Fruit fly (Drosophila melanogaster): Measurements from ENCODE around the gene Argk1.

Argk1 gene

DNA sequence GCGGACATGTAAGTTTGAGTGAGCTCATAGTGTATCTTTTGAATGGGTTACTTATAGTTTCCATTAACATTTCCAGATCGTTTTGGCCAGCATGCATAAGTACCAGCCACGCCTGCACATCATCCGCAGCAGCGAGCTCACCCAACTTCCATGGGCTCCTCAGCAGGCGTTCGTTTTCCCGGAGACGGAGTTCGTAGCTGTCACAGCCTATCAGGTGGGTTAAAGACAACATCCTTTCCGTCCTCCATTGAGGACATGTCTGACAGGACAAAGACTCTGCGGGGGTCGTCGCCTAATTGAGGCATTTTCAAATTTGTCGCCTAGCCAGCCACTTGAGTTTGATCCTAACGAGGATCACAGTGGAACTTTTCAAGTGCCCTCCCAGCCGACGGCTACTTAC is 22.2 kb downstream of the Argk1 start:
- TF ChIP-seq noc (tag; optimal IDR thresholded peaks at IDR 0.05): no peak

DNA sequence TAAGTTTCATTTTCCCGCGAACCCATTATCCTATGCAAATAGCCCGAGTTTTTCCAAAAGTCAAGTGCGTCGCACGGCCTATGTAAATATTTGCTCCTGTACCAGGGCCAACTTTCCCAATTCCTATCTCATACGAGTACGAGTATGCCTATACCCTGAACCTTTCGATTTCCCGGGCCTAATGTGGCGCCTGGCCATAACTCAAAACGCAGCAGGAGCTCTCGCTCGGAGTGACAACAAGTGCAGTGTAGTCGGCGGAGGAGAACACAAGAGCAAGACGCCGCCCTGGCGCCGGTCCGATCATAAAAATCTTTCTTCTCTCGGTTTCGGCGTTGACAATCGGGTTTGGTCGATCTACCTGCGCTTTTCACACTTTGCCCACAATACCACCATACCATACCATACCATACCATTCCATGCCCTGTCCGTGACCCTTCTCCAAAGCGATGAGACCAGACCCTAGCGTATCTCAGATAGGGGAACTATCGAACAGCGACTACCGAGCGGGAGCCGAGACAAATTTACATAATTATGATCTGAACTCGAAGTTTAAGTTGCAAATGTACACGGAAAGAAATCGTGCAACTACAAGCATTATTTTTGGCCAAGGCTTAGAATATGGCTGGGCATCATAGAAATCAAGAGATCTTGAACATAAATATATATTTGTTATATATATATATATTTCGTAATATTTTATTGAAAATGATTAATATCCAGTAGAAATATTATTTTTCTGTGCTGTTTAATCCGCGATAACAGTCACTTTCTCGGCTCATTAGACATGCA is 23.4 kb downstream of the Argk1 start:
- TF ChIP-seq noc (tag; optimal IDR thresholded peaks at IDR 0.05): no peak

DNA sequence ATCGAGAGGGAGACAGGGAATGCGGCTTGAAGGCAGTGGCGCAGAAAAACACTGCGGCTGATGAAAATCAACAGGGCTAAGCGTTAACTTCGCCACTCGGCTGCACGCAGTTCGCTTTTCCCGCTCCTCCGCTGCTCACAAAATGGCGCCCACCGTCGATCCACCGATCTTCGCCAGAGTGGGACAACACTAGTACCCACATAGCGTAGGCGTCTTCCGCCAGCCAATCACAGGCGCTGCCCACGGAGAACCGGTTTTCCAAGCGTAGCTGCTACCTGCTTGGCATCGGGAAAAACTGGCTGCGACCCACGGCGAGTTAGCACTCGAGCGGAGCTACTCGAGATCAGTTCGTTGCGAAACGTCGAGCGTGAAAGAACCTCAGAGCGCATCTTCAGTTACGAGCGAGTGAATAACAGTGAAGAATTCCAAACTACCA is 24.8 kb downstream of the Argk1 start, which contains the start of gene Doc1:
TSS of gene Doc1 (plus strand) at position 334 of the 436 bp plus-strand sequence.
- TF ChIP-seq noc (tag; optimal IDR thresholded peaks at IDR 0.05): no peak

DNA sequence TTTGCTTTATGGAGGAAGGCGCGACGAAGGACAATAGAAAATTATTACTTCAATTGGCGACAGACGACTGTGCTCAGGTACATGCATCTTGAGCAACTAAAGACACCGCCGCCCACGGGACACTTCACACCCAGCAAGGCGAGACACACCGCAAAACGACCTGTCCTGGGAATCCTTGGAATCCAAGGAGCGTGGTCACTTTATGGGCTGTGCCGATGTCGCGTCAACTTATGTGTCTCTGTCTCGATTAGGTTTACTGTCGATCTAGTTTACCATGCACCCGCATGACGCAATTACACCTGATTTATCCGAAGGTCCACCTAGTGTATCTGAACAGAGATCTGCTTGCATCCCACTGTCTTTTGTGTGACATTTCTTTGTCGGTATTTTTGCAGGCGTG is 26.6 kb downstream of the Argk1 start:
- no peak for TF ChIP-seq noc (tag; optimal IDR thresholded peaks at IDR 0.05)

DNA sequence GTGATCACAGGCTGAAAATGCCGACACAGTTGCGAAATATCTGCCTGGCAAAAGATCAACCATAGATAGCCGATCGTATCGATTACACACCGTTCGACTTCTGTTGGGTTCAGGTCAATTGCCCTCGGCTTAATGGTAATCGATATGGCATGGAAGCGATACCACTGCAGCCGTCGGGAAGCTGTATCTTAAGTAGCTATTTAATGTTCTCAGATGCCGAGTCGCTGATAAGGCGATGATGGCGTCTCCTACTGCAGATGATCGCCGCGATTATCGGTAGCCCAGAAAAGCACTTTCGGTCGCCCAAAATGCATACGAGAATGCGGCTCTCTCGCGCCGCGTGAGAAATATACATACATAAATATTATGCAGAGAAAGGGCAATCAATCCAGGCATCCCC is 28.2 kb downstream of the Argk1 start:
- TF ChIP-seq noc (tag; optimal IDR thresholded peaks at IDR 0.05): no peak

DNA sequence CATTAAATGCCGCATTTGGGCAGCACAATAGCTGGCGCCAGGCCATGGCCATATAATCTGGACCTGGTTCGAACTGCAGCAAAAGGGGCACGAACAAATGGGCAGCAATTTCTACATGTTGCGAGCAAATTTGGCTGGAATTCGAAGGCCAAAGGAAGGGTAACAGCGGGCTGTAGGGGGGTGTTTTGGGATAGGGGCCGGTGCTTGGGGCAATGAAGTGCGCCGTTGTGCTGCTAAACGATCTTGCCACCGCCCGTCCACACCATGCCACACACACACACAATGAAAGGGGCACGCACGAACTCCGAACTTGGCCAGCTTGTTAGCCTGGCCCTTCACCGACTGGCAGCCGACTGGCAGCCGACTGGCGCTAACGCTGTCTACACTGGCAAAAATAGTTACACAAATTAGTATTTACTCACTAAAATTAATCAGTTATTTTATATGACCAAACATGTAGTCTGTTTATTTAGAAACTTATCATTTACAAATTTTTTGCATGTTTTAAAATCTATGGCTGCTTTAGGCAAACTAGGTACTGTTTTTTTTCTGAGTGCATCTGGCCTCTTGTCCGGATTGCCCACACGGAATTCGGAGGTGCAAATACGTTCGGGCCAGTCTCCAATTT is 31.7 kb downstream of the Argk1 start:
- no peak for TF ChIP-seq noc (tag; optimal IDR thresholded peaks at IDR 0.05)

DNA sequence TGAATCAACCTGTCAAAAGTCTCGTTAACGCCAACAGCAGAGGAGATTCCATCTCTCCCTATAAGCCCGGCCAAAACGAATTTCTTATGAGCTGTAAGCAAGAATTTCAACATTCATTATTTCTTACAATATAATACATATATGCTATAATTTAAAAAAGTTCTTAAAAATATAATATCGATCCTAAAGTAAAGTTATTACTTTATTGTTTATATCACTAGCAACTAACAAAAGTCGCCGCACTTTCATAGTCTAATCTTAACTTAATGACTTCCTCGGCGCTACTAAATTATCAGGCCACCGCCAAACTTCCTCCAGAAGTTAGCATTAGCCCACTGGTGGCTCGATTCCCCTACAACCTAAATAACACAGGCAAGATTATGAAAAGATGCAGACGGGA is 32.3 kb downstream of the Argk1 start:
- TF ChIP-seq noc (tag; optimal IDR thresholded peaks at IDR 0.05): no peak

DNA sequence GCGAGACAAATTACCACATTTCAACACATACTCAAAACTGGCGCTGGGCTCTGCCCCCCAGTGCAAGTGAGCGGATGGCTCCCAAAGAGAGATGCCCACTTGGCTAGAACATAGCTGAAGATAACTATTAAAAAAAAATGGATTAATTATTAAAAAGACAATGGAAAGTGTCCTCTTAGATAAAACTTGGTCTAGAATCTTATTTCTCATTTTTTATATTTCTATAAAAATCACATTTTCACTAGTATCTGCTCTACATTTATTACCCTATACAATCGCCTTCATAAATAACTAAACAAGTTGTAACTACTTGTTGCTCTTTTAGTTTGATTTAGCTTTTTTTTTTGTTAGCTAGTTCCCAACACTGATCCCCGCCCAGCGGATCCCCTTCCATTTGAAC is 33.0 kb downstream of the Argk1 start:
- TF ChIP-seq noc (tag; optimal IDR thresholded peaks at IDR 0.05): no peak

DNA sequence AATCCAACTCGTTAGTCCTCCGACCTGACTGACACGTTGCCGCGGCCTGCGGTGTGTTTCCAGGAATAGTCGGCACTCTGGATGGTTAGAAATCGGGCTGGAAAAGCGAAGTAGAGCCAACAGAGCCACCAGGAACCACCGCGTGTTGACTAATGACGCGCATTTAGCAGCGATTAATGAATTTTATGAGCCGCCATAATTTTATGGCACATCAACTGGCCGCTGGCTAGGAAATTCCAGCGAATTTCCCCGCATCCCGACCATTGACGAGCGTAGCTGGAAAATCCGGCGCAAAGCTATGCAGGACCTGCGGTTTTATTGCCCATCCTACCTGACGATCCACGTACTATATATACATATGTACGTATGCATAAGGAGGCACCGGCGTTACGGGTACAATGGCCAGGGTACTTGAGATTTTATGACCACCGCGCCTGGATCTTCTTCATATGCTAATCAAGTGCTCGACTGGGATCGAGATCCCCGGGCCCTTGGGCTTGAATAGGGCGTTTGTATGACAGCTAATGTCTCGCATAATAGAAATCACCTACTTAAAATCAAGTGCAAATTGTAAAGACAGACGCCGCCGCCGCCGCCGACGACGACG is 36.5 kb downstream of the Argk1 start:
- TF ChIP-seq noc (tag; optimal IDR thresholded peaks at IDR 0.05): no peak

DNA sequence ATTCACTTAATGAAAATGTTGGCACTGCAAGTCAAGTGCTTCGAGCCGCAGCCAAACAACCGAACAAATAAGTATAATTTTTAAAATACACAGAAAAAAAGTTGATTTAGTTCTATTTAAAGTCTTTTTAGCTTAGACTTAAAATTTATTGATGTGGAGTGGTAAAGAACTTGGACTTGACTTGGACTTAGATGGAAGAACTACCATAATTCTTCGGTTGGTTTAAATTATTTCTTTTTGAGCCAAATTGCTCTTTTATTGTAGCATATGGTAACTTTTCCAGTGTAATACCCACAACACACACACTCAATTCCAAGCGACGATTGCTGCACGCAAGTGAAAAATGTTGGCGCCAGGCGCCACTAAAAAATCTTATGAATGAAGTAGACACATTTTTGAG is 37.8 kb downstream of the Argk1 start:
- TF ChIP-seq noc (tag; optimal IDR thresholded peaks at IDR 0.05): no peak

DNA sequence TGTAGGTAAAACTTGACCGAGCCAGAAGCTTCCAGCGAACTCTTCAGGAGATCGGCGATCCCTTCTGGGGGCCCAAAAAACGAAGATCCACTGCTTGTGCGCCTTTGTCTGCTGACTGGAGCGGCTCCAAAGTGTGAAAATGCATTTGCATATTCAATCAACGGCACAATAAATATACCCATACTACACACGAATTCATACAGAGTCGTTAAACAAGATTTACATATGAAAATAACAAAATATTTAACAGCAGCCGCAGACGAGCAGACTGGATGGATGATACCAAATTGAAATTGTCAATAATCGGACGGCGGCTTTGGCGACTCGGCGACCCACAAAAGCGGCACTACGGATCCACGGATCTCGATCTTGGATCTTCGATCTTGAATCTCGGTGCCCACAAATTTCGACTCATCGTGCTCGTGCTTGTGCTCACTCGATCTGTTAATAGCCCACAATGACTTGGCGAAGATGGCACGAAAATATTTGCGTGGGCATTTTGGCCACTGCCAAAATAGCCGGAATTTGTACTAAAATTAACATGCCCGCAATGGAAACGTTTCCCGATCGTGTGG is 38.6 kb downstream of the Argk1 start:
- no peak for TF ChIP-seq noc (tag; optimal IDR thresholded peaks at IDR 0.05)

DNA sequence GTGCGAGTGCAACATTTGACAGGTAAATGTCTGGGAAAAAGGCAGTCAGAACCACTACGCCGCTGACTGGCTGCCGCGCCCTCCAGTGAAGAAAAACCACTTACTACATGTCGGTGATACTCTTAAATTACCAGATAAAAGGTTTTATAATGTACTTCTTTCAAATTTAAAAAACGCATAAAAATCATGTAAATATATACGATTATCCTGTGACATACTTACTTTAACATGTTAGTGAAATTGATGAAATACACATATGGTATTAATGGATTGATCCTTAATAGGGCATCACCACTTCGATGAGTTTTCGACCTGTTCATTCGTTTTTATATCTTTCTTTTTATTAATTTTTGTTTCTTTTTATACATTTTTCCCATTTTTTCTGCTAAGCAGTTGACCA is 39.3 kb downstream of the Argk1 start:
- TF ChIP-seq noc (tag; optimal IDR thresholded peaks at IDR 0.05): no peak

DNA sequence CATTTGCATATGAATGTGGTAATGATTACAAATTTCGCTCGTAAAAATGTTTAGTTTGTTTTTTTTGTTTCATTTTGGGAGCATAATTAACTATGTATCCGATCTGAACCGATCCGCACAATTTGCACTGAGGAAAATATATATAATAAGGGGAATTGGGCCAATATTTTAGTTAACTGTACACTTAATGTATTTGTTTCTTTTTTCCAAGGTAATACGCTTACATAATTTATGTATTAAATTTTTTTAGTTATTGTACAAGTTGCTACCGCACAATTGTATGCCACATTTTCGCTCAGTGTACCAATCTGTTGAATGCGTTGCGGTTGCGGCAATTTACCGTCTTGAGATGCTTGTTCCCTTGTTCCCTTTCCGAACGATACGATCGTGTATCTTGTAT is 40.1 kb downstream of the Argk1 start:
- TF ChIP-seq noc (tag; optimal IDR thresholded peaks at IDR 0.05): peak; percentile 47

DNA sequence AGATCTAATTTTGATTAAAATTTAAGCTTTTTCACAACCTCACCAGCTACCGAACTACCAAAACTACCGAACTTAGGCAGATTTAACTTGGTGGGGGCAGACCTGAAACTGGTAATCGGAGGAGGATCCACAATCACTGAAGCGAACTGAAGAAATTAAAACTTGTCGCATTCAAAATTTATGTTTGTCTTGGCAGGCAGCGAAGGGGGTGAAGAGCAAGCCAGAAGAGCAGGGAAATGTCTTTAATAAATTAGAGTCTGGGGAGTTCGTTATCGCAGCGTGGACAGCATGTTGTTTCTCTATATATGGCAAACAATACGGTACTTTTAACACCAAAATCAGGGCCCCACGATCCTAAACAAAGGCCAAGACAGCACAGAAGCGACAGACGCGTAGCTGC is 40.6 kb downstream of the Argk1 start:
- TF ChIP-seq noc (tag; optimal IDR thresholded peaks at IDR 0.05): peak; percentile 36

DNA sequence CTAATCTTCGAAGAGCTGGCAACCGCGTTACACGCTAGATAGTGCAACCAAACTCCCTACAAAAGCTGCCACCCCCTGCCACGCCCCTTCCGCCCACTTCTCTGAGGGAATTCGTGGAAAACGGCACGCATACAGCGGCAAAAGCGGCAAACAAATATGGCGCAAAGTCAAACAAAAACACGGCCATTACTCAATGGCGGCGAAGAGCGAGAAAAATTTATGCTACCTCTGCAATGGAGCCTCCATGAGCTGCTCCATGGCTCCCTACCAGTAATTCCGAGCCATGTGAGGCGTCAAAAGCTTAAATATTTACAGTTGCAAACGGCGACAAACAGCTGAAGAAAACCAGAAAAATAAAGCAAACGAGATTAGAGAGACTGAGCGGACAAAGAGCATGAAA is 41.1 kb downstream of the Argk1 start:
- TF ChIP-seq noc (tag; optimal IDR thresholded peaks at IDR 0.05): no peak

DNA sequence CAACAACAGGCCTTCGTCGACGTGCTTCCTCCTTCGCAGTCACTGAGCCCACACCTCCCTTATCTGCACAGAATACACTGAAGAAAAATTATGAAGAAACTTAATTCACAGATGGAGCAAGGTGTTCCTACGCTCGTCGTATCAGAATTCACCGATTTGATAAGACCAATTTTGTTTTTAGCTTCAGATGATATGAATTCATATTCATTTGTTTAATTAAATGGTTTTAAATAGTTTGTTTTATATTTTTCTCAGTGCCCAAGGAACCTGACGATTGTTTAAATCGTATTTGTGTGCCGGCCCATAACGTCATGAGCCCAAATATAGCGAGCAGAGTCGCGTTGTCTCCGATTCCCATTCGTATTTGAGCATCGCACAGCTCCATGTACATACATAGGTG is 42.2 kb downstream of the Argk1 start:
- TF ChIP-seq noc (tag; optimal IDR thresholded peaks at IDR 0.05): peak; percentile 78
